Fruit fly (Drosophila melanogaster) whole organism, prepupa: Measurements from ENCODE around the gene CG7115.
A peak's percentile ranks its signal among the peaks of the same experiment; 100 is the strongest.

Source experiments
- Blimp-1 ChIP-seq: fragments of 200-800 bp; sonication (Bioruptor generic); optimal IDR thresholded peaks from 3 replicates; lab custom pipeline; 2017; ENCODE audit warnings: missing biosample characterization, missing genetic modification characterization, mild to moderate bottlenecking, moderate library complexity, missing genetic modification reagents
- CG10631 ChIP-seq: fragments of 200-800 bp; sonication (Bioruptor generic); optimal IDR thresholded peaks from 2 replicates; lab custom pipeline; 2016; ENCODE audit warnings: missing biosample characterization, missing genetic modification characterization
- CG11294 ChIP-seq: fragments of 200-800 bp; sonication (Bioruptor generic); IDR thresholded peaks from 2 replicates; pipeline ENCODE4 v1.3.6; 2022; ENCODE audit warnings: missing biosample characterization, missing genetic modification characterization
- CG11762 ChIP-seq: fragments of 200-800 bp; sonication (Bioruptor generic); optimal IDR thresholded peaks from 3 replicates; lab custom pipeline; 2016; ENCODE audit warnings: missing biosample characterization, missing genetic modification characterization; ENCODE audit not compliant: insufficient read depth
- CG15336 ChIP-seq: fragments of 200-800 bp; sonication (Bioruptor generic); IDR thresholded peaks from 2 replicates; pipeline ENCODE4 v1.3.6; 2022; ENCODE audit warnings: missing biosample characterization, missing genetic modification characterization
- CG1621 ChIP-seq: fragments of 200-800 bp; sonication (Bioruptor generic); optimal IDR thresholded peaks from 3 replicates; lab custom pipeline; 2018; ENCODE audit warnings: missing biosample characterization, mild to moderate bottlenecking, missing genetic modification characterization
- CG3032 ChIP-seq: fragments of 200-800 bp; optimal IDR thresholded peaks from 2 replicates; lab custom pipeline; 2019; ENCODE audit warnings: missing biosample characterization, mild to moderate bottlenecking, missing genetic modification characterization, moderate library complexity
- CG31627 ChIP-seq: fragments of 200-800 bp; sonication (Bioruptor generic); optimal IDR thresholded peaks from 3 replicates; lab custom pipeline; 2016; ENCODE audit warnings: missing biosample characterization, missing genetic modification characterization
- CG32006 ChIP-seq: fragments of 200-800 bp; sonication (Bioruptor generic); optimal IDR thresholded peaks from 3 replicates; lab custom pipeline; 2017; ENCODE audit warnings: missing biosample characterization, mild to moderate bottlenecking, missing genetic modification characterization
- CG6163 ChIP-seq: fragments of 200-800 bp; sonication (Bioruptor generic); IDR thresholded peaks from 3 replicates; pipeline ENCODE4 v1.3.6; 2022; ENCODE audit warnings: missing biosample characterization, missing genetic modification characterization
- CG6276 ChIP-seq: fragments of 200-800 bp; sonication (Bioruptor generic); optimal IDR thresholded peaks from 2 replicates; lab custom pipeline; 2017; ENCODE audit warnings: missing biosample characterization, mild to moderate bottlenecking, missing genetic modification characterization
- CG6808 ChIP-seq: fragments of 200-800 bp; sonication (Bioruptor generic); optimal IDR thresholded peaks from 3 replicates; lab custom pipeline; 2017; ENCODE audit warnings: missing biosample characterization, missing genetic modification characterization, mild to moderate bottlenecking, moderate library complexity, missing genetic modification reagents
- CG8119 ChIP-seq: fragments of 200-800 bp; sonication (Bioruptor generic); IDR thresholded peaks from 3 replicates; pipeline ENCODE4 v1.3.6; 2022; ENCODE audit warnings: missing biosample characterization, missing genetic modification characterization
- Eip78C ChIP-seq: fragments of 200-800 bp; sonication (Bioruptor generic); peaks from one replicate; lab custom pipeline; 2016; ENCODE audit warnings: missing biosample characterization, missing genetic modification characterization
- Ets96B ChIP-seq: fragments of 200-800 bp; optimal IDR thresholded peaks from 2 replicates; lab custom pipeline; 2019; ENCODE audit warnings: missing biosample characterization, mild to moderate bottlenecking, missing genetic modification characterization, moderate library complexity
- Hr39 ChIP-seq: fragments of 200-800 bp; sonication (Bioruptor generic); optimal IDR thresholded peaks from 2 replicates; lab custom pipeline; 2016; ENCODE audit warnings: missing biosample characterization, missing genetic modification characterization
- Hr4 ChIP-seq: fragments of 200-800 bp; sonication (Bioruptor generic); optimal IDR thresholded peaks from 3 replicates; lab custom pipeline; 2016; ENCODE audit warnings: missing biosample characterization, missing genetic modification characterization
- Smox ChIP-seq: fragments of 200-800 bp; sonication (Bioruptor generic); optimal IDR thresholded peaks from 3 replicates; lab custom pipeline; 2016; ENCODE audit warnings: missing biosample characterization, missing genetic modification characterization
- Sox102F ChIP-seq: fragments of 200-800 bp; sonication (Bioruptor generic); optimal IDR thresholded peaks from 2 replicates; lab custom pipeline; 2016; ENCODE audit warnings: missing biosample characterization, mild to moderate bottlenecking, missing genetic modification characterization
- Sox14 ChIP-seq: fragments of 200-800 bp; sonication (Bioruptor generic); optimal IDR thresholded peaks from 3 replicates; lab custom pipeline; 2016; ENCODE audit warnings: missing biosample characterization, missing genetic modification characterization
- cyc ChIP-seq: fragments of 200-800 bp; sonication (Bioruptor generic); optimal IDR thresholded peaks from 3 replicates; lab custom pipeline; 2016; ENCODE audit warnings: missing biosample characterization, missing genetic modification characterization
- eg ChIP-seq: fragments of 200-800 bp; sonication (Bioruptor generic); IDR thresholded peaks from 3 replicates; pipeline ENCODE4 v1.3.6; 2022; ENCODE audit warnings: missing biosample characterization, missing genetic modification characterization
- fd59A ChIP-seq: fragments of 200-800 bp; sonication (Bioruptor generic); optimal IDR thresholded peaks from 2 replicates; lab custom pipeline; 2017; ENCODE audit warnings: missing biosample characterization, mild to moderate bottlenecking, missing genetic modification characterization, missing genetic modification reagents
- fkh ChIP-seq: fragments of 200-800 bp; sonication (Bioruptor generic); optimal IDR thresholded peaks from 3 replicates; lab custom pipeline; 2017; ENCODE audit warnings: missing biosample characterization, mild to moderate bottlenecking, missing genetic modification characterization, moderate library complexity
- lz ChIP-seq: fragments of 200-800 bp; sonication (Bioruptor generic); optimal IDR thresholded peaks from 3 replicates; lab custom pipeline; 2016; ENCODE audit warnings: missing biosample characterization, missing genetic modification characterization
- net ChIP-seq: fragments of 200-800 bp; sonication (Bioruptor generic); optimal IDR thresholded peaks from 3 replicates; lab custom pipeline; 2016; ENCODE audit warnings: missing biosample characterization, missing genetic modification characterization
- salr ChIP-seq, 2 experiments: fragments of 200-800 bp; sonication (Bioruptor generic); optimal IDR thresholded peaks; 3 replicates each; lab custom pipeline; 2016 to 2018; ENCODE audit warnings: missing biosample characterization in 2 of 2, missing genetic modification characterization in 2 of 2, mild to moderate bottlenecking in 1 of 2
- svp ChIP-seq: fragments of 200-800 bp; sonication (Bioruptor generic); peaks from one replicate; lab custom pipeline; 2016; ENCODE audit warnings: missing biosample characterization, missing genetic modification characterization
- topi ChIP-seq: fragments of 200-800 bp; sonication (Bioruptor generic); optimal IDR thresholded peaks from 3 replicates; lab custom pipeline; 2016; ENCODE audit warnings: missing biosample characterization, missing genetic modification characterization
- vri ChIP-seq: fragments of 200-800 bp; sonication (Bioruptor generic); optimal IDR thresholded peaks from 3 replicates; lab custom pipeline; 2016; ENCODE audit warnings: missing biosample characterization, mild to moderate bottlenecking, missing genetic modification characterization

Gene CG7115

dm6 chr2L:7850406-7850805 is 29.5 kb downstream of the CG7115 start:
- no peak for TF ChIP-seq CG11762 (GFP tag; lab: Kevin White, UChicago)

- TF ChIP-seq CG6163 (GFP tag; lab: Robert Waterston, UW) (0 out of 3 replicates have a peak, but pooled peaks have one; percentile 31), svp (GFP tag; lab: Kevin White, UChicago) (peak; percentile 38), CG8119 (GFP tag; lab: Robert Waterston, UW) (0 out of 3 replicates have a peak, but pooled peaks have one; percentile 28), net (GFP tag; lab: Kevin White, UChicago) (no peak), Ets96B (tag; lab: Kevin White, UChicago) (peak; percentile 12), CG32006 (GFP tag; lab: Kevin White, UChicago) (peak; percentile 19), topi (GFP tag; lab: Kevin White, UChicago) (no peak), Eip78C (GFP tag; lab: Kevin White, UChicago) (peak; percentile 45), CG10631 (GFP tag; lab: Kevin White, UChicago) (peak; percentile 1), vri (no peak), Hr4 (GFP tag; lab: Kevin White, UChicago) (peak; percentile 5)
Measured at dm6 chr2L:7851609-7852008, 30.7 kb downstream of the CG7115 start.

DNA sequence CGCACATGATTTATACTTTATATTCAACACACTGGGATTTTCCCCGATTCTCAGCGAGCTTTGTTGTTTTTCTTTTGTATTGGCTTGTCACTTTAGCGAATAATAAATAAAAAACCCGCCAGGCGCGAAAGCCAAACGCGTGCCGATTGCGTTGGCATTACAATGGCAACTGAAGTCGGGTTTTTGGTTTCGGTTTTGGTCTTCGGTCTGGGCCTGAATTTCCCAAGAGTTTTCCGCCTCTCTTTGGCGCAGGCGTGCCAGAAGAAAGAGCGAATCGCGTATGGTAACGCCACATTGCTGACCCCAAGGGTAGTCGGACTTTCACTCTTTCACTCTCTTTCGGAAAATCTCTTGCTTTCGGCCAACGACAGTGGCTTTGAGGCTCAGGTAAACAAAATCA is 34.2 kb downstream of the CG7115 start, which contains the start of gene CG14535:
TSS of gene CG14535 (minus strand) at position 368 of the 400 bp plus-strand sequence.
- TF ChIP-seq eg (GFP tag; lab: Robert Waterston, UW) (0 out of 3 replicates have a peak, but pooled peaks have one; percentile 30), lz (GFP tag; lab: Kevin White, UChicago) (no peak), CG6276 (GFP tag; lab: Kevin White, UChicago) (peak; percentile 39), net (GFP tag; lab: Kevin White, UChicago) (no peak), fd59A (no peak), CG15336 (peak; percentile 56; the same call in 1 of the 2 replicates), Smox (GFP tag; lab: Kevin White, UChicago) (no peak), Eip78C (GFP tag; lab: Kevin White, UChicago) (peak; percentile 11), CG11294 (no peak)
- TF ChIP-seq, all 60 proteins: peak for 4

DNA sequence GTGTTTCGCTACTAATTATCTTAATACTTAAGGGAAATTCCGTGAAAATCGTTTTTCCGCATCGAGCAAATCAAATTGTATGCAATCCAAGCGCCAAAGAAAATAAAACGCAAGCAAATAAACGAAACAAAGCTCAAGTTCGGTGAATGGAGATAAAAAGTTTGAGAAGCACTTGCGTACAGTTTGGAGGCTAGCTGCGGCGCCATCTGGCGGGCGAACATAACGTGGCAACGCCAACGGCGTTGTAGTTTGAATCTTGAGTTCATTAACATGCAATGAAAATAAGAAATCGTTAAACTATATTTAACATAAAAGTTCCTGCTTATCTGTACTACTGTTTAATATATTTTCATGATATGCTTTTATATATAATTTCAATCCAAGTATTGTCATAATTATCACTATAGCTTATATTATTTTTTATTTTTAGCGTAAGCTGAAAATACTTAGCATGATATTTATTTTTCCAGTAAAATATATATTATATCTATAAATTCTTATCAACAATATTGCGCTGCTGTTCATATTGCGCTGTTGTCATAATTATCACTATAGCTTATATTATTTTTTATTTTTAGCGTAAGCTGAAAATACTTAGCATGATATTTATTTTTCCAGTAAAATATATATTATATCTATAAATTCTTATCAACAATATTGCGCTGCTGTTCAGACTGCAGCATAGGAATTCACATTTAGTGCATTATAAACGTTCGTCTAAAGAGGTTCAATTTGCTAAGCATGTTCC is 35.6 kb downstream of the CG7115 start, which contains the start of gene lectin-28C:
TSS of gene lectin-28C (plus strand) at position 698 of the 748 bp plus-strand sequence.
- TF ChIP-seq cyc (GFP tag; lab: Kevin White, UChicago) (peak; percentile 14), lz (GFP tag; lab: Kevin White, UChicago) (peak; percentile 14), CG31627 (GFP tag; lab: Kevin White, UChicago) (peak; percentile 7), CG6808 (GFP tag; lab: Kevin White, UChicago) (peak; percentile 3), svp (GFP tag; lab: Kevin White, UChicago) (peak; percentile 55), fkh (GFP tag; lab: Kevin White, UChicago) (peak; percentile 9), Hr39 (GFP tag; lab: Kevin White, UChicago) (peak; percentile 31), Sox14 (GFP tag; lab: Kevin White, UChicago) (peak; percentile 46), Eip78C (GFP tag; lab: Kevin White, UChicago) (peak; percentile 41), eg (GFP tag; lab: Robert Waterston, UW) (0 out of 3 replicates have a peak, but pooled peaks have one; percentile 9), CG3032 (tag; lab: Kevin White, UChicago) (peak; percentile 12)
- TF ChIP-seq, all 60 proteins: peak for 11; not testable (repeated sequence) for 49

DNA sequence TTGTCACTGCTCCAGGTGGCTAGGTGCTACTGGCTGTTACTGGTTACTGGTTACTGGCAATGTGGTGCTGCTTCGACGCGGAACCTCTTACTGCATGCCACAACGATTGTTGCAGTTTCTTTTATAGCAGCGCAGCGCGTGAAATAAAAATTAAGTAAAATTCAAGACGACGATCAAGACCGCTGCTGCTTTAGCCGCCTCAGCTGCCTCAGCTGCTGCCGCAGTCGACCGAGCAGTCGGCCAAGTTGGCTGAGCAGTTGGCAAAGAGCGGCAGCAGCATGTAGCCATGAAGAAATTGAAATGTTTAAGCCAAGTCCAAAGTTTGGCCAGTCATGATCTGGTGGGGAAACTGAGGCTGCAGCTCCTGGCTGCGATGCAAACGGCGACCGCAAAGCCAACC is 39.8 kb downstream of the CG7115 start, which contains the start of gene TwdlE:
TSS of gene TwdlE (minus strand) at position 101 of the 400 bp plus-strand sequence.
- TF ChIP-seq Eip78C (GFP tag; lab: Kevin White, UChicago): peak; percentile 66
- TF ChIP-seq Sox102F (GFP tag; lab: Kevin White, UChicago): no peak
- TF ChIP-seq, all 60 proteins: peak for 1

dm6 chr2L:7861733-7862132 is 40.8 kb downstream of the CG7115 start:
- TF ChIP-seq CG1621 (no peak), CG6808 (GFP tag; lab: Kevin White, UChicago) (no peak), eg (GFP tag; lab: Robert Waterston, UW) (no peak), CG11294 (no peak), Blimp-1 (GFP tag; lab: Kevin White, UChicago) (peak; percentile 88), salr (GFP tag; optimal IDR thresholded peaks at IDR 0.05; lab: Kevin White, UChicago) (no peak), CG31627 (GFP tag; lab: Kevin White, UChicago) (no peak)
